Worm (Caenorhabditis elegans) whole organism, L4 larva: ENCODE data around the gene arrd-2.
"Not testable (repeated sequence)": the region's sequence is repeated elsewhere in the genome, so short reads cannot be mapped to it uniquely, and the experiment has no call there.

Experiments
- Y48G9A.11 ChIP-seq: fragments of 200-800 bp; sonication (Bioruptor generic); IDR thresholded peaks from 2 replicates; pipeline ENCODE4 v1.3.6; 2022; ENCODE audit warnings: missing genetic modification reagents, missing genetic modification characterization, missing compliant biosample characterization
- Y5F2A.4 ChIP-seq: fragments of 200-800 bp; sonication (Bioruptor generic); optimal IDR thresholded peaks from 2 replicates; lab custom pipeline; 2018; ENCODE audit warnings: mild to moderate bottlenecking, missing genetic modification characterization, missing compliant biosample characterization
- ZK546.5 ChIP-seq, 2 experiments: sonication (generic microtip); optimal IDR thresholded peaks; 2 replicates each; lab custom pipeline; 2017; ENCODE audit warnings: missing biosample characterization in 2 of 2, missing genetic modification characterization in 2 of 2
- aha-1 ChIP-seq: fragments of 150-350 bp; peaks from one replicate; lab custom pipeline; 2014; ENCODE audit warnings: missing biosample characterization, missing genetic modification characterization
- attf-4 ChIP-seq: sonication (generic microtip); optimal IDR thresholded peaks from 3 replicates; lab custom pipeline; 2017; ENCODE audit warnings: missing biosample characterization, missing genetic modification characterization
- ceh-28 ChIP-seq: fragments of 150-350 bp; optimal IDR thresholded peaks from 2 replicates; lab custom pipeline; 2014; ENCODE audit warnings: missing biosample characterization, missing genetic modification reagents, missing genetic modification characterization
- ceh-44 ChIP-seq: fragments of 200-800 bp; sonication (Bioruptor generic); IDR thresholded peaks from 2 replicates; pipeline ENCODE4 v1.3.6; 2022; ENCODE audit warnings: missing genetic modification reagents, missing genetic modification characterization, missing compliant biosample characterization
- ces-1 ChIP-seq: fragments of 150-350 bp; sonication (generic microtip); optimal IDR thresholded peaks from 4 replicates; lab custom pipeline; 2014; ENCODE audit warnings: missing biosample characterization, missing genetic modification reagents, missing genetic modification characterization
- daf-16 ChIP-seq, 3 experiments: sonication (generic microtip); optimal IDR thresholded peaks; 2 replicates each; lab custom pipeline; 2016 to 2017; ENCODE audit warnings: missing genetic modification characterization in 3 of 3, missing genetic modification reagents in 3 of 3, mild to moderate bottlenecking in 2 of 3, missing compliant biosample characterization in 2 of 3, missing biosample characterization in 1 of 3, moderate library complexity in 1 of 3
- dmd-9 ChIP-seq: fragments of 200-800 bp; sonication (Bioruptor generic); IDR thresholded peaks from 2 replicates; pipeline ENCODE4 v1.3.6; 2022; ENCODE audit warnings: missing genetic modification reagents, missing genetic modification characterization, missing compliant biosample characterization
- duxl-1 ChIP-seq: sonication (generic microtip); optimal IDR thresholded peaks from 2 replicates; lab custom pipeline; 2016; ENCODE audit warnings: mild to moderate bottlenecking, missing genetic modification characterization, moderate library complexity, missing compliant biosample characterization; ENCODE audit not compliant: poor library complexity
- egl-27 ChIP-seq: sonication (generic microtip); optimal IDR thresholded peaks from 3 replicates; lab custom pipeline; 2017; ENCODE audit warnings: missing biosample characterization, missing genetic modification reagents, missing genetic modification characterization
- hif-1 ChIP-seq, 2 experiments: sonication (generic microtip); optimal IDR thresholded peaks; 2 replicates each; lab custom pipeline; 2016 to 2017; ENCODE audit warnings: missing compliant biosample characterization in 2 of 2, missing genetic modification characterization in 2 of 2, missing genetic modification reagents in 2 of 2, missing genotype in 2 of 2, mild to moderate bottlenecking in 1 of 2
- lim-7 ChIP-seq: fragments of 200-800 bp; sonication (Bioruptor generic); IDR thresholded peaks from 2 replicates; pipeline ENCODE4 v1.3.6; 2022; ENCODE audit warnings: missing genetic modification characterization, missing compliant biosample characterization
- lin-1 ChIP-seq: fragments of 200-800 bp; sonication (Bioruptor generic); IDR thresholded peaks from 2 replicates; pipeline ENCODE4 v1.3.6; 2022; ENCODE audit warnings: missing genetic modification reagents, missing genetic modification characterization, missing compliant biosample characterization
- lin-13 ChIP-seq: fragments of 150-350 bp; optimal IDR thresholded peaks from 2 replicates; lab custom pipeline; 2014; ENCODE audit warnings: missing biosample characterization, missing genetic modification reagents, missing genetic modification characterization
- lin-15B ChIP-seq: fragments of 150-350 bp; sonication (generic microtip); optimal IDR thresholded peaks from 3 replicates; lab custom pipeline; 2014; ENCODE audit warnings: missing biosample characterization, missing genetic modification characterization
- lin-38 ChIP-seq: fragments of 200-800 bp; sonication (Bioruptor generic); IDR thresholded peaks from 2 replicates; pipeline ENCODE4 v1.3.6; 2022; ENCODE audit warnings: missing genetic modification reagents, missing genetic modification characterization, missing compliant biosample characterization
- lin-39 ChIP-seq: fragments of 150-350 bp; optimal IDR thresholded peaks from 2 replicates; lab custom pipeline; 2014; ENCODE audit warnings: missing biosample characterization, missing genetic modification reagents, missing genetic modification characterization
- mdl-1 ChIP-seq, 2 experiments: fragments of 150-350 bp in 1 of 2; sonication (generic microtip) in 1 of 2; optimal IDR thresholded peaks; 2 replicates each; lab custom pipeline; 2014 to 2017; ENCODE audit warnings: missing biosample characterization in 2 of 2, missing genetic modification characterization in 2 of 2
- mdt-29 ChIP-seq: fragments of 200-800 bp; sonication (Bioruptor generic); IDR thresholded peaks from 2 replicates; pipeline ENCODE4 v1.3.6; 2022; ENCODE audit warnings: missing genetic modification reagents, missing genetic modification characterization, missing compliant biosample characterization
- nhr-10 ChIP-seq: fragments of 150-350 bp; optimal IDR thresholded peaks from 2 replicates; lab custom pipeline; 2014; ENCODE audit warnings: missing biosample characterization, missing genetic modification characterization
- nhr-102 ChIP-seq: sonication (generic microtip); optimal IDR thresholded peaks from 2 replicates; lab custom pipeline; 2016; ENCODE audit warnings: mild to moderate bottlenecking, missing genetic modification characterization, moderate library complexity, missing compliant biosample characterization
- nhr-237 ChIP-seq: sonication (generic microtip); optimal IDR thresholded peaks from 2 replicates; lab custom pipeline; 2017; ENCODE audit warnings: missing biosample characterization, missing genetic modification characterization
- nhr-28 ChIP-seq: fragments of 150-350 bp; optimal IDR thresholded peaks from 2 replicates; lab custom pipeline; 2014; ENCODE audit warnings: missing biosample characterization, missing genetic modification characterization
- nhr-6 ChIP-seq: fragments of 150-350 bp; optimal IDR thresholded peaks from 2 replicates; lab custom pipeline; 2014; ENCODE audit warnings: missing biosample characterization, missing genetic modification characterization
- pha-4 ChIP-seq, 2 experiments: fragments of 150-350 bp in 1 of 2; fragments of 200-800 bp in 1 of 2; sonication (Bioruptor generic) in 1 of 2; IDR thresholded peaks in 1 of 2; optimal IDR thresholded peaks in 1 of 2; 2 replicates each; pipeline versions ENCODE4 v1.3.6 to Lab custom; 2014 to 2022; ENCODE audit warnings: missing genetic modification characterization in 2 of 2, missing genetic modification reagents in 2 of 2, missing biosample characterization in 1 of 2, missing compliant biosample characterization in 1 of 2
- php-3 ChIP-seq: fragments of 200-800 bp; sonication (Bioruptor generic); IDR thresholded peaks from 2 replicates; pipeline ENCODE4 v1.3.6; 2022; ENCODE audit warnings: missing genetic modification reagents, missing genetic modification characterization, missing compliant biosample characterization
- saeg-2 ChIP-seq: fragments of 200-800 bp; sonication (Bioruptor generic); IDR thresholded peaks from 2 replicates; pipeline ENCODE4 v1.3.6; 2022; ENCODE audit warnings: missing genetic modification reagents, missing genetic modification characterization, missing compliant biosample characterization
- tra-1 ChIP-seq: fragments of 200-800 bp; sonication (Bioruptor generic); IDR thresholded peaks from 2 replicates; pipeline ENCODE4 v1.3.6; 2022; ENCODE audit warnings: missing genetic modification reagents, missing genetic modification characterization, missing compliant biosample characterization
- unc-130 ChIP-seq: sonication (generic microtip); optimal IDR thresholded peaks from 2 replicates; lab custom pipeline; 2016; ENCODE audit warnings: missing genetic modification reagents, missing genetic modification characterization, missing compliant biosample characterization
- unc-39 ChIP-seq: sonication (generic microtip); optimal IDR thresholded peaks from 2 replicates; lab custom pipeline; 2017; ENCODE audit warnings: missing biosample characterization, missing genetic modification characterization
- unc-62 ChIP-seq, 3 experiments: fragments of 150-350 bp in 1 of 3; sonication (generic microtip); optimal IDR thresholded peaks in 2 of 3; peaks in 1 of 3; 1 replicate in 1 of 3; 2 replicates in 2 of 3; lab custom pipeline; 2014 to 2017; ENCODE audit warnings: missing biosample characterization in 3 of 3, missing genetic modification characterization in 3 of 3, missing genetic modification reagents in 3 of 3, missing genotype in 1 of 3

Gene arrd-2

ce11 chrII:9399746-9400145, 7.8 kb upstream of the arrd-2 start, which contains the start of gene Y51B9A.7:
Gene Y51B9A.7 (plus strand): TSS chrII:9400046.
- TF ChIP-seq unc-130 (no peak), attf-4 (tag; lab: Kevin White, UChicago) (no peak), lin-39 (tag; lab: Kevin White, UChicago) (no peak), lin-1 (GFP tag; lab: Robert Waterston, UW) (no peak), duxl-1 (no peak), nhr-6 (tag; lab: Kevin White, UChicago) (no peak), unc-39 (tag; lab: Kevin White, UChicago) (no peak), nhr-28 (tag; lab: Kevin White, UChicago) (no peak), pha-4 (GFP tag; IDR thresholded peaks at IDR 0.05; lab: Robert Waterston, UW) (no peak), pha-4 (tag; optimal IDR thresholded peaks at IDR 0.05; lab: Kevin White, UChicago) (no peak), tra-1 (GFP tag; lab: Robert Waterston, UW) (no peak), mdl-1 (tag; optimal IDR thresholded peaks at IDR 0.05; lab: Kevin White, UChicago) (no peak), lin-38 (GFP tag; lab: Robert Waterston, UW) (no peak), Y48G9A.11 (no peak), saeg-2 (GFP tag; lab: Robert Waterston, UW) (no peak), lin-15B (no peak)

- TF ChIP-seq ces-1 (GFP tag; lab: Kevin White, UChicago): no peak
- TF ChIP-seq aha-1 (tag; lab: Kevin White, UChicago): peak; percentile 35
Observed at ce11 chrII:9403087-9403486, 4.5 kb upstream of the arrd-2 start, which contains the start of gene Y51B9A.6. Gene Y51B9A.6 (minus strand): TSS chrII:9403187.

DNA sequence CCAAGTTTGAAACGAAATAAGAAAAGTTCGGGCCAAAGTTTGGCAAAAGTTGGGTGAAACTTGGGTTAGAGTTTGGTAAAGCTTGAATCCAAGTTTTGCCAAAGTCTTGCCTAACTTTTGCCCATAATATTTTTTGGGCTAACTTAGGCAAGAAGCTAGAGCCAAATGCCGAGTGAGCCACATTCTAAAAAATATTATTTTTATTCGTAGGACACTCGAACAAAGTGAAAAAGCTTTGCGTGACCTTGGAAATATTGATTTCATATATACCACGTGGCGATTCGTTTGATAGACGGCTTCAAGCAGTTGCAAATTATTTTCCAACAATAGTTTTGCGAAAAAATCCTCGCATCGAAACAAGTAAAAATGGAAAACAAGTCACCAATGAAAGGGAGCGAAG, 3.7 kb upstream of the arrd-2 start, which contains the start of gene Y51B9A.5:
Gene Y51B9A.5, plus strand, starts transcription at position 301 of the 400 bp plus-strand sequence.
- no peak for TF ChIP-seq aha-1 (tag; lab: Kevin White, UChicago)
- TF ChIP-seq ZK546.5 (tag; optimal IDR thresholded peaks at IDR 0.05; lab: Kevin White, UChicago): no peak
- TF ChIP-seq mdt-29: no peak
- TF ChIP-seq php-3 (GFP tag; lab: Robert Waterston, UW): no peak
- TF ChIP-seq, all 104 proteins: peak for 0

ce11 chrII:9405013-9405412, 2.6 kb upstream of the arrd-2 start:
- peak in 1 of 2 experiments; percentile 53 for TF ChIP-seq unc-62 (GFP tag; optimal IDR thresholded peaks at IDR 0.05 in 1 of 2; lab: Kevin White, UChicago)
- not testable (repeated sequence) for TF ChIP-seq unc-62 (tag; optimal IDR thresholded peaks at IDR 0.05; lab: Kevin White, UChicago)

- TF ChIP-seq nhr-10 (tag; lab: Kevin White, UChicago) (no peak), Y5F2A.4 (GFP tag; lab: Kevin White, UChicago) (no peak), nhr-102 (no peak), lin-13 (GFP tag; lab: Kevin White, UChicago) (no peak), ceh-44 (no peak), hif-1 (tag; optimal IDR thresholded peaks at IDR 0.05; lab: Kevin White, UChicago) (no peak), egl-27 (tag; lab: Kevin White, UChicago) (no peak), dmd-9 (GFP tag; lab: Robert Waterston, UW) (no peak), nhr-237 (tag; lab: Kevin White, UChicago) (no peak), ceh-28 (tag; lab: Kevin White, UChicago) (no peak)
Observed at ce11 chrII:9407020-9407419, 549 bp upstream of the arrd-2 start, which contains the start of gene mpz-6. Gene mpz-6 (minus strand): TSS chrII:9407120.

DNA sequence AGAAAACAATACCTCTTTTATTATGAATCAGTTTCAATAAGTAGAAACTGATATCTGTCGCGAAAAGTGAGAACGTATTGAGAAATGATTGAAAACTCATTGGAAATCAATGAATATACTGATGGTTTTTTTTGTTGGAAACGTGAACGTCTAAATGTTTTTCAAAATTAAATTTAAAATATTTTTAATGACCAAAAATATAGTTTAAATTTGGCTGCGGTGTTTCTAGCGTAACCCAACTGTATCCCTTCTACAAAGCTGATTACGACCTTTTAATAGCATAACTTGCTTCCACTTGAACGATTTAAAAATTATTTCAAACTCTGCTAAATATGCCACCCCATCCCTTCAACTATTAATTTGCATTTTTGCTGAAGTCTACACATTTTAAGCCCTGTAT, 3.9 kb downstream of the arrd-2 start, which contains the start of gene M176.9:
Gene M176.9, minus strand, starts transcription at position 101 of the 400 bp plus-strand sequence.
- TF ChIP-seq lim-7: no peak
- no peak for TF ChIP-seq ces-1 (GFP tag; lab: Kevin White, UChicago)
- TF ChIP-seq daf-16 (GFP tag; optimal IDR thresholded peaks at IDR 0.05; lab: Kevin White, UChicago): no peak
- no peak for TF ChIP-seq daf-16 (tag; optimal IDR thresholded peaks at IDR 0.05; lab: Kevin White, UChicago)
- no peak for TF ChIP-seq aha-1 (tag; lab: Kevin White, UChicago)
